Fruit fly (Drosophila melanogaster) whole organism, embryonic: ENCODE data around the gene CG14537.
A peak's percentile ranks its signal among the peaks of the same experiment; 100 is the strongest.

ENCODE experiments used
- B-H1 ChIP-seq: fragments of 200-800 bp; sonication (Bioruptor generic); IDR thresholded peaks from 3 replicates; pipeline ENCODE4 v1.3.6; 2022; ENCODE audit warnings: missing biosample characterization, missing genetic modification characterization
- CG10147 ChIP-seq: fragments of 200-800 bp; sonication (Bioruptor generic); optimal IDR thresholded peaks from 2 replicates; lab custom pipeline; 2019; ENCODE audit warnings: missing biosample characterization, mild to moderate bottlenecking, missing genetic modification characterization, moderate library complexity
- CG10267 ChIP-seq: fragments of 200-800 bp; sonication (Bioruptor generic); optimal IDR thresholded peaks from 2 replicates; lab custom pipeline; 2018; ENCODE audit warnings: missing biosample characterization, mild to moderate bottlenecking, missing genetic modification characterization, moderate library complexity
- CG10654 ChIP-seq: fragments of 200-800 bp; sonication (Bioruptor generic); optimal IDR thresholded peaks from 2 replicates; lab custom pipeline; 2016; ENCODE audit warnings: missing biosample characterization, missing genetic modification characterization
- CG11696 ChIP-seq: fragments of 200-800 bp; sonication (Bioruptor generic); IDR thresholded peaks from 2 replicates; pipeline ENCODE4 v1.3.6; 2022; ENCODE audit warnings: missing biosample characterization, missing genetic modification characterization
- CG12219 ChIP-seq: fragments of 200-800 bp; sonication (Bioruptor generic); optimal IDR thresholded peaks from 3 replicates; lab custom pipeline; 2018; ENCODE audit warnings: missing biosample characterization, mild to moderate bottlenecking, missing genetic modification characterization
- CG12236 ChIP-seq: fragments of 200-800 bp; sonication (Bioruptor generic); optimal IDR thresholded peaks from 2 replicates; lab custom pipeline; 2016; ENCODE audit warnings: missing biosample characterization, missing genetic modification characterization
- CG13296 ChIP-seq: fragments of 200-800 bp; sonication (Bioruptor generic); optimal IDR thresholded peaks from 3 replicates; lab custom pipeline; 2018; ENCODE audit warnings: missing biosample characterization, mild to moderate bottlenecking, missing genetic modification characterization
- CG13775 ChIP-seq: fragments of 200-800 bp; sonication (Bioruptor generic); optimal IDR thresholded peaks from 3 replicates; lab custom pipeline; 2017; ENCODE audit warnings: missing biosample characterization, mild to moderate bottlenecking, missing genetic modification characterization
- CG15479 ChIP-seq: fragments of 200-800 bp; sonication (Bioruptor generic); optimal IDR thresholded peaks from 3 replicates; lab custom pipeline; 2019; ENCODE audit warnings: missing biosample characterization, mild to moderate bottlenecking, missing genetic modification characterization, moderate library complexity
- CG17328 ChIP-seq: fragments of 200-800 bp; sonication (Bioruptor generic); IDR thresholded peaks from 2 replicates; pipeline ENCODE4 v1.3.6; 2022; ENCODE audit warnings: missing biosample characterization, missing genetic modification characterization
- CG17568 ChIP-seq: fragments of 200-800 bp; sonication (Bioruptor generic); optimal IDR thresholded peaks from 2 replicates; lab custom pipeline; 2018; ENCODE audit warnings: missing biosample characterization, mild to moderate bottlenecking, missing genetic modification characterization, moderate library complexity
- CG1792 ChIP-seq: fragments of 200-800 bp; sonication (Bioruptor generic); optimal IDR thresholded peaks from 2 replicates; lab custom pipeline; 2016; ENCODE audit warnings: missing biosample characterization, missing genetic modification characterization
- CG18262 ChIP-seq: fragments of 200-800 bp; optimal IDR thresholded peaks from 3 replicates; lab custom pipeline; 2019; ENCODE audit warnings: missing biosample characterization, mild to moderate bottlenecking, missing genetic modification characterization, moderate library complexity
- CG2129 ChIP-seq: fragments of 200-800 bp; sonication (Bioruptor generic); IDR thresholded peaks from 2 replicates; pipeline ENCODE4 v1.3.6; 2022; ENCODE audit warnings: missing biosample characterization, missing genetic modification characterization; ENCODE audit not compliant: partially characterized antibody
- CG2202 ChIP-seq: fragments of 200-800 bp; sonication (Bioruptor generic); optimal IDR thresholded peaks from 2 replicates; lab custom pipeline; 2018; ENCODE audit warnings: missing biosample characterization, mild to moderate bottlenecking, missing genetic modification characterization
- CG31365 ChIP-seq: fragments of 200-800 bp; sonication (Bioruptor generic); optimal IDR thresholded peaks from 2 replicates; lab custom pipeline; 2018; ENCODE audit warnings: missing biosample characterization, mild to moderate bottlenecking, missing genetic modification characterization
- CG34422 ChIP-seq: fragments of 200-800 bp; sonication (Bioruptor generic); IDR thresholded peaks from 3 replicates; pipeline ENCODE4 v1.3.6; 2022; ENCODE audit warnings: missing biosample characterization, missing genetic modification characterization
- CG5245 ChIP-seq: fragments of 200-800 bp; sonication (Bioruptor generic); optimal IDR thresholded peaks from 3 replicates; lab custom pipeline; 2016; ENCODE audit warnings: missing biosample characterization, missing genetic modification characterization
- CG6254 ChIP-seq: fragments of 200-800 bp; sonication (Bioruptor generic); optimal IDR thresholded peaks from 3 replicates; lab custom pipeline; 2017; ENCODE audit warnings: mild to moderate bottlenecking, missing biosample characterization, missing genetic modification reagents, missing genetic modification characterization
- CG6272 ChIP-seq: fragments of 200-800 bp; sonication (Bioruptor generic); IDR thresholded peaks from 2 replicates; pipeline ENCODE4 v1.3.6; 2022; ENCODE audit warnings: missing biosample characterization, missing genetic modification characterization
- CG9932 ChIP-seq: fragments of 200-800 bp; sonication (Bioruptor generic); IDR thresholded peaks from 2 replicates; pipeline ENCODE4 v1.3.6; 2022; ENCODE audit warnings: missing biosample characterization, missing genetic modification characterization
- CoRest ChIP-seq: fragments of 200-800 bp; sonication (Bioruptor generic); optimal IDR thresholded peaks from 3 replicates; lab custom pipeline; 2018; ENCODE audit warnings: missing biosample characterization, mild to moderate bottlenecking, missing genetic modification characterization, moderate library complexity
- Doc3 ChIP-seq: fragments of 200-800 bp; sonication (Bioruptor generic); IDR thresholded peaks from 3 replicates; pipeline ENCODE4 v1.3.6; 2022; ENCODE audit warnings: missing biosample characterization, missing genetic modification characterization; ENCODE audit not compliant: partially characterized antibody
- Eip74EF ChIP-seq, 2 experiments: fragments of 200-800 bp in 1 of 2; fragments of >200 bp in 1 of 2; sonication (Bioruptor generic) in 1 of 2; optimal IDR thresholded peaks; 2 replicates each; lab custom pipeline; 2017 to 2019; ENCODE audit warnings: missing biosample characterization in 2 of 2, missing genetic modification characterization in 2 of 2, mild to moderate bottlenecking in 1 of 2, moderate library complexity in 1 of 2
- Ets97D ChIP-seq: fragments of 200-800 bp; sonication (Bioruptor generic); optimal IDR thresholded peaks from 3 replicates; lab custom pipeline; 2016; ENCODE audit warnings: missing biosample characterization, missing genetic modification characterization
- HLH3B ChIP-seq: fragments of 200-800 bp; sonication (Bioruptor generic); IDR thresholded peaks from 2 replicates; pipeline ENCODE4 v1.3.6; 2022; ENCODE audit warnings: missing biosample characterization, missing genetic modification characterization
- Hey ChIP-seq: fragments of 200-800 bp; sonication (Bioruptor generic); optimal IDR thresholded peaks from 3 replicates; lab custom pipeline; 2018; ENCODE audit warnings: missing biosample characterization, mild to moderate bottlenecking, missing genetic modification characterization
- Hr51 ChIP-seq, 2 experiments: fragments of 200-800 bp; sonication (Bioruptor generic); optimal IDR thresholded peaks; 2 replicates in 1 of 2; 3 replicates in 1 of 2; lab custom pipeline; 2016 to 2018; ENCODE audit warnings: missing biosample characterization in 2 of 2, missing genetic modification characterization in 2 of 2, mild to moderate bottlenecking in 1 of 2, moderate library complexity in 1 of 2
- Mad ChIP-seq: fragments of 200-800 bp; sonication (Bioruptor generic); optimal IDR thresholded peaks from 2 replicates; lab custom pipeline; 2016; ENCODE audit warnings: missing biosample characterization, missing genetic modification characterization
- NfI ChIP-seq: fragments of 200-800 bp; sonication (Bioruptor generic); optimal IDR thresholded peaks from 3 replicates; lab custom pipeline; 2018; ENCODE audit warnings: missing biosample characterization, mild to moderate bottlenecking, missing genetic modification characterization, moderate library complexity
- Ravus ChIP-seq: fragments of 200-800 bp; sonication (Bioruptor generic); IDR thresholded peaks from 2 replicates; pipeline ENCODE4 v1.3.6; 2022; ENCODE audit warnings: missing biosample characterization, missing genetic modification characterization
- br ChIP-seq: fragments of >200 bp; optimal IDR thresholded peaks from 2 replicates; lab custom pipeline; 2017
- cad ChIP-seq: fragments of >200 bp; optimal IDR thresholded peaks from 2 replicates; lab custom pipeline; 2017; ENCODE audit warnings: missing biosample characterization, missing genetic modification characterization
- dimm ChIP-seq: fragments of 200-800 bp; sonication (Bioruptor generic); IDR thresholded peaks from 2 replicates; pipeline ENCODE4 v1.3.6; 2022; ENCODE audit warnings: missing biosample characterization, missing genetic modification characterization
- disco-r ChIP-seq: fragments of 200-800 bp; sonication (Bioruptor generic); optimal IDR thresholded peaks from 2 replicates; lab custom pipeline; 2016; ENCODE audit warnings: missing biosample characterization, missing genetic modification characterization
- emc ChIP-seq: fragments of 200-800 bp; sonication (Bioruptor generic); optimal IDR thresholded peaks from 2 replicates; lab custom pipeline; 2016; ENCODE audit warnings: missing biosample characterization, missing genetic modification characterization
- gce ChIP-seq: fragments of 200-800 bp; sonication (Bioruptor generic); IDR thresholded peaks from 3 replicates; pipeline ENCODE4 v1.3.6; 2022; ENCODE audit warnings: missing biosample characterization, missing genetic modification characterization
- lola ChIP-seq, 3 experiments: fragments of >200 bp in 2 of 3; fragments of 200-800 bp in 1 of 3; sonication (Bioruptor generic) in 1 of 3; optimal IDR thresholded peaks; 2 replicates each; lab custom pipeline; 2017 to 2019; ENCODE audit warnings: missing biosample characterization in 3 of 3, missing genetic modification characterization in 3 of 3, mild to moderate bottlenecking in 1 of 3, moderate library complexity in 1 of 3
- luna ChIP-seq: fragments of 200-800 bp; sonication (Bioruptor generic); optimal IDR thresholded peaks from 2 replicates; lab custom pipeline; 2016; ENCODE audit warnings: missing biosample characterization, missing genetic modification characterization
- odd ChIP-seq: fragments of 200-800 bp; sonication (Bioruptor generic); optimal IDR thresholded peaks from 2 replicates; lab custom pipeline; 2017; ENCODE audit warnings: missing biosample characterization, mild to moderate bottlenecking, missing genetic modification characterization
- phol ChIP-seq: fragments of 200-800 bp; sonication (Bioruptor generic); optimal IDR thresholded peaks from 3 replicates; lab custom pipeline; 2018; ENCODE audit warnings: missing biosample characterization, mild to moderate bottlenecking, missing genetic modification characterization, moderate library complexity
- pita ChIP-seq: fragments of 200-800 bp; sonication (Bioruptor generic); optimal IDR thresholded peaks from 2 replicates; lab custom pipeline; 2017; ENCODE audit warnings: missing biosample characterization, mild to moderate bottlenecking, missing genetic modification characterization
- sqz ChIP-seq: fragments of 200-800 bp; sonication (Bioruptor generic); optimal IDR thresholded peaks from 3 replicates; lab custom pipeline; 2018; ENCODE audit warnings: missing biosample characterization, mild to moderate bottlenecking, missing genetic modification characterization
- tap ChIP-seq: fragments of 200-800 bp; optimal IDR thresholded peaks from 3 replicates; lab custom pipeline; 2019; ENCODE audit warnings: missing biosample characterization, mild to moderate bottlenecking, missing genetic modification characterization, moderate library complexity
- ttk ChIP-seq: fragments of 200-800 bp; sonication (Bioruptor generic); IDR thresholded peaks from 2 replicates; pipeline ENCODE4 v2.1.2; 2022; ENCODE audit warnings: missing biosample characterization, missing genetic modification characterization
- tup ChIP-seq: fragments of 200-800 bp; sonication (Bioruptor generic); optimal IDR thresholded peaks from 2 replicates; lab custom pipeline; 2016; ENCODE audit warnings: missing biosample characterization, mild to moderate bottlenecking, missing genetic modification characterization, moderate library complexity
- zf30C ChIP-seq: fragments of 200-800 bp; sonication (Bioruptor generic); optimal IDR thresholded peaks from 3 replicates; lab custom pipeline; 2018; ENCODE audit warnings: missing biosample characterization, mild to moderate bottlenecking, missing genetic modification characterization

The CG14537 gene

DNA sequence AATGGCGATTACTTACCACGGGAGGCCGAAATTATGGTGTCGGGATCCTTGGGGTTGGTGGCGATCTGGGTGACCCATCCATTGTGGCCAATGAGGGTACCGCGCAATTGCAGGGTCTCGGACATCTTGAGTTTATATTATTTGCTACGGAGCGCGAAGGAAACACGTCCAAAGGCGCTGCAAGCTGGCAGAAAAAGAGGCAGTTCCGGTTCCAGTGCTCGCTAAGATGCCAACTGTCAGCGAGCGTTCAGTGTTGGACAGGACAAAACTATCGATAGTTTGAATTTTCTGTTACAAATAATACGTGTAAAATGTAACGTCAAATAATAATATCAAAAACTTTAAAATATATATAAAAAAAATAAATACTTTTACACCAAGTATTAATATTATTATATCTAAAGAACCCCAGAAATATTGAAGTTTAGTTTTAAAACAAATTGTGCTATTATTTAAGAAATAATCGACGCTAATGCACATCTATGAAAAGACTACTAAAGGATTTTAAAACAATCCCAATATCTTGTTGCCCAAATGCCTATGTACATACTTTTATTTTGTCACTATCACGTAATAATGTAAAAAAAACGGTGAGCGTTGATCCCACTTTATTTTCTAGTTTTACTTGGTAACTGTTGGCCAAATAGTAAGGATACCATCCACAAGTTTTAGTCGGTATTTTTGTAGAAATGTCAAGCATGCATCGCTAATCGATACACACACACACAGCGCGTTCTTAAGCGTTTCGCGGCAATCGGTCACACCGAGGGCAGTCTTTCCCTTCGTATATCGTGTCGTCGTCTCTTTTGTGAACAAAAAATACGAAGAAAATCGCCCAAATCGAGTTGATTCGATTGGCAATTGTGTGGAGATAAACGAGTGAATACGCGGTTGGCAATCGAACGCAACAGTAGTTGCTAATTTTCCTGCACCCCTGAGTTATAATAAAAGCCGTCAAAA lies 12.9 kb upstream of the CG14537 start, which contains the start of the genes Rack1 and mts (continued):
- peak; percentile 35; the same call in 1 of the 2 replicates for TF ChIP-seq CG6272 (GFP tag; lab: Robert Waterston, UW)
- TF ChIP-seq phol (tag; lab: Kevin White, UChicago) = peak; percentile 77
- peak; percentile 88 for TF ChIP-seq CG17328
- TF ChIP-seq Eip74EF (GFP tag; optimal IDR thresholded peaks at IDR 0.05; lab: Kevin White, UChicago) = peak in 1 of 2 experiments; percentile 58
- TF ChIP-seq CG12236 (GFP tag; lab: Kevin White, UChicago) = peak; percentile 60
- peak; percentile 88 for TF ChIP-seq CG17568 (GFP tag; lab: Kevin White, UChicago)
- TF ChIP-seq disco-r (GFP tag; lab: Kevin White, UChicago) = peak; percentile 66
- peak; percentile 64 for TF ChIP-seq emc
- TF ChIP-seq CG9932 (GFP tag; lab: Robert Waterston, UW) = peak; percentile 86
- peak; percentile 99 for TF ChIP-seq Ets97D (GFP tag; lab: Kevin White, UChicago)
- peak; percentile 76 for TF ChIP-seq tap (tag; lab: Kevin White, UChicago)
- TF ChIP-seq CG12219 (GFP tag; lab: Kevin White, UChicago) = peak; percentile 79
- TF ChIP-seq Ravus (GFP tag; lab: Robert Waterston, UW) = peak; percentile 38
- TF ChIP-seq tup (GFP tag; lab: Kevin White, UChicago) = peak; percentile 64
- no peak for TF ChIP-seq br (lab: Kevin White, UChicago)
- TF ChIP-seq gce (GFP tag; lab: Robert Waterston, UW) = peak; percentile 88; the same call in 2 of the 3 replicates
- peak; percentile 76 for TF ChIP-seq CG5245
- peak; percentile 69 for TF ChIP-seq ttk (GFP tag; lab: Robert Waterston, UW)
- peak; percentile 82 for TF ChIP-seq CG31365 (tag; lab: Kevin White, UChicago)
- TF ChIP-seq CG34422 (GFP tag; lab: Robert Waterston, UW) = peak; percentile 80
- TF ChIP-seq CG18262 (tag; lab: Kevin White, UChicago) = peak; percentile 67
- peak; percentile 59 for TF ChIP-seq CG1792 (GFP tag; lab: Kevin White, UChicago)
- TF ChIP-seq zf30C (GFP tag; lab: Kevin White, UChicago) = peak; percentile 52
- peak; percentile 76 for TF ChIP-seq Mad (GFP tag; lab: Kevin White, UChicago)
- TF ChIP-seq CG2129 (GFP tag; lab: Robert Waterston, UW) = no peak
- peak; percentile 74 for TF ChIP-seq CG2202
- TF ChIP-seq CG10654 (GFP tag; lab: Kevin White, UChicago) = peak; percentile 70
- TF ChIP-seq sqz (GFP tag; lab: Kevin White, UChicago) = peak; percentile 90
- TF ChIP-seq CG13775 = peak; percentile 89
- peak in 1 of 3 experiments; percentile 21 for TF ChIP-seq lola (GFP tag; optimal IDR thresholded peaks at IDR 0.05; lab: Kevin White, UChicago)
- TF ChIP-seq CG10147 (GFP tag; lab: Kevin White, UChicago) = peak; percentile 60
- TF ChIP-seq cad (GFP tag; lab: Kevin White, UChicago) = no peak
- TF ChIP-seq CG13296 (GFP tag; lab: Kevin White, UChicago) = peak; percentile 92
- TF ChIP-seq CG6254 (GFP tag; lab: Kevin White, UChicago) = peak; percentile 85
- no peak for TF ChIP-seq CG15479
- TF ChIP-seq dimm (GFP tag; lab: Robert Waterston, UW) = no peak
- peak; percentile 79 for TF ChIP-seq Hey (tag; lab: Kevin White, UChicago)
- TF ChIP-seq Doc3 (GFP tag; lab: Robert Waterston, UW) = no peak
- peak; percentile 63 for TF ChIP-seq CoRest (tag; lab: Kevin White, UChicago)
- peak; percentile 72 for TF ChIP-seq CG11696 (GFP tag; lab: Robert Waterston, UW)
- peak; percentile 84 for TF ChIP-seq HLH3B (GFP tag; lab: Robert Waterston, UW)
- peak; percentile 54; the same call in 2 of the 3 replicates for TF ChIP-seq B-H1
- peak; percentile 93 for TF ChIP-seq CG10267 (tag; lab: Kevin White, UChicago)
- peak; percentile 93 for TF ChIP-seq NfI (GFP tag; lab: Kevin White, UChicago)
- TF ChIP-seq pita (GFP tag; lab: Kevin White, UChicago) = peak; percentile 34
- TF ChIP-seq odd (GFP tag; lab: Kevin White, UChicago) = peak; percentile 86
- peak; percentile 42 for TF ChIP-seq luna
- TF ChIP-seq Hr51 (GFP tag; optimal IDR thresholded peaks at IDR 0.05; lab: Kevin White, UChicago) = peak; percentile 67 to 76
